Worm (Caenorhabditis elegans): Measurements from ENCODE around the gene R08E5.4.

DNA sequence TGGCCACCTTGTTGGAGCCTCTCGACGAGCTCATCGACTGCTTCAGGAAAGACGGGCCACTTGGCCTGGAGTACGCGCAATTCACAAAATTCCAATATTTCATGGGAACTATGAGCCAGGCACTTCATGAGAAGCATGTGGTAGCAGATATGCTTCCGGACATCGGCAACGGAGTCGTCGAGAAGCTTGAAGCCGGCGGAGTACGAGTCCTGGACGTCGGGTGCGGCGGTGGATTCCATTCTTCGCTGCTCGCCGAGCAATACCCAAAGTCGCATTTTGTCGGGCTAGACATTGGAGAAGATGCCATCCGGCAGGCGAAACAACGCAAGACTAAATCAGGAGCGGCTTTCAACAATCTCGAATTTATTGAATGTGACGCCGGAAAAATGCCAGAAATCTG is 5.2 kb downstream of the R08E5.4 start:
- TF ChIP-seq Y95B8A.8 (GFP tag; IDR thresholded peaks at IDR 0.05) (no peak), snpc-1.1 (tag; optimal IDR thresholded peaks at IDR 0.05; ENCODE audit: insufficient read depth) (no peak), ama-1 (optimal IDR thresholded peaks at IDR 0.05) (no peak), ama-1 (GFP tag; optimal IDR thresholded peaks at IDR 0.05) (no peak), nhr-120 (GFP tag; IDR thresholded peaks at IDR 0.05) (no peak), madf-3 (GFP tag; IDR thresholded peaks at IDR 0.05) (no peak), hrde-1 (tag; optimal IDR thresholded peaks at IDR 0.05; ENCODE audit: borderline replicate concordance) (no peak)

Data from whole organism, young adult.